Fruit fly (Drosophila melanogaster): ENCODE results near the gene Rcd4.

Gene Rcd4

dm6 chr2L:8384108-8384601 lies 1.5 kb downstream of the Rcd4 start, which contains the start of the genes Dad1 and CG13384 (continued):
- TF ChIP-seq CG10267 (tag; optimal IDR thresholded peaks at IDR 0.05) (peak; percentile 92), CG14014 (GFP tag; IDR thresholded peaks at IDR 0.05) (peak; percentile 94), Dll (GFP tag; IDR thresholded peaks at IDR 0.05; ENCODE audit: partially characterized antibody) (peak; percentile 68; the same call in 3 of the 4 replicates), tx (GFP tag; optimal IDR thresholded peaks at IDR 0.05) (peak; percentile 45), YL-1 (GFP tag; optimal IDR thresholded peaks at IDR 0.05) (peak; percentile 54), bigmax (GFP tag; optimal IDR thresholded peaks at IDR 0.05) (no peak), Ptx1 (GFP tag; IDR thresholded peaks at IDR 0.05) (peak; percentile 97), Hsf (GFP tag; optimal IDR thresholded peaks at IDR 0.05) (peak; percentile 90), CG6854 (GFP tag; optimal IDR thresholded peaks at IDR 0.05) (peak; percentile 88), CG10321 (GFP tag; IDR thresholded peaks at IDR 0.05) (peak; percentile 79), ab (GFP tag; optimal IDR thresholded peaks at IDR 0.05) (peak; percentile 20), CrebB (tag; optimal IDR thresholded peaks at IDR 0.05) (peak; percentile 83), CG5953 (GFP tag; IDR thresholded peaks at IDR 0.05) (peak; percentile 58; the same call in 1 of the 2 replicates), ERR (GFP tag; optimal IDR thresholded peaks at IDR 0.05) (peak; percentile 13), CG10431 (GFP tag; optimal IDR thresholded peaks at IDR 0.05) (peak; percentile 85), CG6683 (GFP tag; optimal IDR thresholded peaks at IDR 0.05) (peak; percentile 86), salm (tag; optimal IDR thresholded peaks at IDR 0.05) (peak; percentile 87), CG8944 (GFP tag; optimal IDR thresholded peaks at IDR 0.05) (peak; percentile 39), CG6813 (GFP tag; optimal IDR thresholded peaks at IDR 0.05) (peak; percentile 84), CG2116 (GFP tag; optimal IDR thresholded peaks at IDR 0.05) (peak; percentile 91), lilli (GFP tag; optimal IDR thresholded peaks at IDR 0.05) (peak; percentile 91), bsh (GFP tag; optimal IDR thresholded peaks at IDR 0.05) (peak in 1 of 2 experiments; percentile 90), Sry-β (GFP tag; optimal IDR thresholded peaks at IDR 0.05) (peak; percentile 44), Hey (tag; optimal IDR thresholded peaks at IDR 0.05) (no peak), HmgZ (tag; optimal IDR thresholded peaks at IDR 0.05) (peak; percentile 86), CG4360 (GFP tag; IDR thresholded peaks at IDR 0.05) (0 out of 2 replicates have a peak, but pooled peaks have one; percentile 42), Doc3 (GFP tag; IDR thresholded peaks at IDR 0.05; ENCODE audit: partially characterized antibody) (peak; percentile 32; the same call in 1 of the 3 replicates), fd96Cb (tag; optimal IDR thresholded peaks at IDR 0.05) (peak; percentile 90), Six4 (GFP tag; optimal IDR thresholded peaks at IDR 0.05) (peak; percentile 79), CG33213 (GFP tag; optimal IDR thresholded peaks at IDR 0.05) (no peak), nau (GFP tag; optimal IDR thresholded peaks at IDR 0.05) (no peak), CG1832 (GFP tag; optimal IDR thresholded peaks at IDR 0.05) (no peak), CG8359 (GFP tag; optimal IDR thresholded peaks at IDR 0.05; ENCODE audit: borderline replicate concordance) (peak; percentile 51), Bgb (GFP tag; IDR thresholded peaks at IDR 0.05; ENCODE audit: partially characterized antibody) (peak; percentile 47; the same call in 1 of the 2 replicates), Hmx (GFP tag; optimal IDR thresholded peaks at IDR 0.05) (peak; percentile 63), Camta (GFP tag; optimal IDR thresholded peaks at IDR 0.05) (peak; percentile 56), gem (tag; optimal IDR thresholded peaks at IDR 0.05) (peak; percentile 97), pros (GFP tag; optimal IDR thresholded peaks at IDR 0.05) (peak; percentile 78), hkb (optimal IDR thresholded peaks at IDR 0.05) (no peak), hkb (GFP tag; IDR thresholded peaks at IDR 0.05) (peak; percentile 85), grn (GFP tag; optimal IDR thresholded peaks at IDR 0.05) (peak; percentile 46), CG11085 (GFP tag; IDR thresholded peaks at IDR 0.05) (peak; percentile 91), CG15601 (tag; optimal IDR thresholded peaks at IDR 0.05) (peak; percentile 91), scrt (GFP tag; optimal IDR thresholded peaks at IDR 0.05) (peak; percentile 85), inv (GFP tag; IDR thresholded peaks at IDR 0.05; ENCODE audit: partially characterized antibody) (peak; percentile 47; the same call in 1 of the 2 replicates), wek (GFP tag; optimal IDR thresholded peaks at IDR 0.05) (peak; percentile 15), sqz (GFP tag; optimal IDR thresholded peaks at IDR 0.05) (peak; percentile 84), run (tag; optimal IDR thresholded peaks at IDR 0.05) (peak; percentile 83)

All from whole organism, embryonic.